Fruit fly (Drosophila melanogaster): ENCODE measurements around the gene RpL22.

RpL22 gene

DNA sequence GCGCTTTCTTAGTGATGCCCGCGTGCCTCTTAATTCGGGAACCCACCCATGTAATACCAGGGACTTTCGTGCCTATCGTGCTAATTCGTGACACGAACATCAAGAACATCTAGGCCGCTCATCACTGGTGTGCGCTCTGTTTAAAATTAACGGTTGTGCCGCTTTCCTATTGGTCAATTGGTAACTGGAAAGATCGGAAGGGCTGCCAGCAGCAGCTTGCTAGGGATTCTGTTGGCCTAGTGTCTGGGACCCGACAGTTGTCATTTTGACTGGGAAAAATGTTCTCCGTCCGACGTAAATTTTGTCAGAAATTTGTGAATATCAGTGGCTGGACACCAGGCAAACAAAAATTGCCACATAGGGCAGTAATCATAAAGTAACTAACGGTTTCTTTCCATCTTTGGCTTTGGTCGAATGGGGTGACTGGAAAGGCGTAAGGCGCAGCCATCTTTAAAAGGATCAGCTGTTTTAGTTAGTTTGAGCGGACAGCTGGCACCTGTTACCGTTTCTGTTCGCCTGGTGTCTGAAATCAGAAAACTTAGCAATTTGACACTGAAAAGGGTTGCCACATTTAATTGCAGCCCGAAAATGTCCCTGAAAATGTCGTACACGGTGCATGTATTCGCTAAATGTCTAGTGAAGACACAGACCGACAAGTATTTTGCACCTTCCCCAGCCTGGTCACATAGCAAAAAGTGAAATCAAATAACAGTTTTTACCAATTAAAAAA is 5.9 kb downstream of the RpL22 start, which contains the start of gene CG5273 (continued):
- TF ChIP-seq Fer2 (tag; optimal IDR thresholded peaks at IDR 0.05) (no peak), CG17802 (tag; optimal IDR thresholded peaks at IDR 0.05) (no peak), CG6175 (GFP tag; IDR thresholded peaks at IDR 0.05) (no peak), CG1832 (GFP tag; optimal IDR thresholded peaks at IDR 0.05) (no peak), CG10267 (tag; optimal IDR thresholded peaks at IDR 0.05) (peak; percentile 65), CG12744 (GFP tag; optimal IDR thresholded peaks at IDR 0.05) (no peak), CG2875 (GFP tag; optimal IDR thresholded peaks at IDR 0.05) (no peak), D (optimal IDR thresholded peaks at IDR 0.05) (no peak), D (GFP tag; optimal IDR thresholded peaks at IDR 0.05) (no peak), ATbp (GFP tag; optimal IDR thresholded peaks at IDR 0.05) (no peak), Elba2 (GFP tag; optimal IDR thresholded peaks at IDR 0.05) (peak; percentile 99), klu (GFP tag; IDR thresholded peaks at IDR 0.05) (no peak), CoRest (tag; optimal IDR thresholded peaks at IDR 0.05) (peak; percentile 31), CG12299 (tag; optimal IDR thresholded peaks at IDR 0.05) (no peak), CG15479 (GFP tag; optimal IDR thresholded peaks at IDR 0.05) (no peak), Lpt (GFP tag; optimal IDR thresholded peaks at IDR 0.05) (no peak), peb (GFP tag; IDR thresholded peaks at IDR 0.05) (no peak), TFAM (GFP tag; optimal IDR thresholded peaks at IDR 0.05) (no peak), crc (GFP tag; optimal IDR thresholded peaks at IDR 0.05) (no peak), Hmx (GFP tag; optimal IDR thresholded peaks at IDR 0.05) (no peak), Gsc (GFP tag; IDR thresholded peaks at IDR 0.05) (no peak), her (GFP tag; optimal IDR thresholded peaks at IDR 0.05) (no peak), tio (GFP tag; optimal IDR thresholded peaks at IDR 0.05) (no peak), stwl (tag; optimal IDR thresholded peaks at IDR 0.05) (peak; percentile 52), twi (tag; optimal IDR thresholded peaks at IDR 0.05) (no peak), CG33557 (GFP tag; optimal IDR thresholded peaks at IDR 0.05) (no peak), nmo (GFP tag; optimal IDR thresholded peaks at IDR 0.05) (peak; percentile 30), knrl (GFP tag; IDR thresholded peaks at IDR 0.05; ENCODE audit: partially characterized antibody) (peak; percentile 81), CG3407 (GFP tag; optimal IDR thresholded peaks at IDR 0.05) (no peak), rib (GFP tag; IDR thresholded peaks at IDR 0.05) (no peak), al (GFP tag; IDR thresholded peaks at IDR 0.05) (no peak), trem (tag; optimal IDR thresholded peaks at IDR 0.05) (peak; percentile 76), Taf1 (GFP tag; IDR thresholded peaks at IDR 0.05) (no peak), Oli (tag; optimal IDR thresholded peaks at IDR 0.05) (no peak), CG7357 (GFP tag; IDR thresholded peaks at IDR 0.05) (no peak), CG12219 (GFP tag; optimal IDR thresholded peaks at IDR 0.05) (no peak), Dfd (GFP tag; optimal IDR thresholded peaks at IDR 0.05) (no peak), Hand (GFP tag; optimal IDR thresholded peaks at IDR 0.05) (no peak), toy (GFP tag; IDR thresholded peaks at IDR 0.05) (no peak), Lhr (GFP tag; optimal IDR thresholded peaks at IDR 0.05) (peak; percentile 100), CG4820 (GFP tag; optimal IDR thresholded peaks at IDR 0.05) (no peak), tll (GFP tag; optimal IDR thresholded peaks at IDR 0.05) (peak in 1 of 2 experiments; percentile 79), lab (GFP tag; optimal IDR thresholded peaks at IDR 0.05) (peak; percentile 64), pfk (GFP tag; optimal IDR thresholded peaks at IDR 0.05) (no peak), CG2712 (tag; optimal IDR thresholded peaks at IDR 0.05) (peak; percentile 34), CG15601 (tag; optimal IDR thresholded peaks at IDR 0.05) (peak; percentile 25), Neu2 (GFP tag; optimal IDR thresholded peaks at IDR 0.05; ENCODE audit: borderline replicate concordance) (no peak), CG13123 (GFP tag; optimal IDR thresholded peaks at IDR 0.05) (no peak), Gug (GFP tag; IDR thresholded peaks at IDR 0.05) (peak; percentile 12; the same call in 1 of the 4 replicates)
